Fruit fly (Drosophila melanogaster) whole organism, embryonic: ENCODE data around the gene eEF1alpha2.

ENCODE experiments used
- Adf1 ChIP-seq: fragments of 200-800 bp; sonication (Bioruptor generic); IDR thresholded peaks from 2 replicates; pipeline ENCODE4 v1.3.6; 2022; ENCODE audit warnings: missing biosample characterization, missing genetic modification characterization
- ERR ChIP-seq: fragments of 200-800 bp; sonication (Bioruptor generic); optimal IDR thresholded peaks from 2 replicates; lab custom pipeline; 2016; ENCODE audit warnings: missing biosample characterization, missing genetic modification characterization
- unc-4 ChIP-seq: fragments of 200-800 bp; sonication (Bioruptor generic); IDR thresholded peaks from 2 replicates; pipeline ENCODE4 v1.3.6; 2022; ENCODE audit warnings: missing biosample characterization, missing genetic modification characterization; ENCODE audit not compliant: partially characterized antibody

dm6 chr3R:31724580-31725320 lies 13.5 kb upstream of the eEF1alpha2 start:
- TF ChIP-seq unc-4 (GFP tag; lab: Robert Waterston, UW): 0 out of 2 replicates have a peak, but pooled peaks have one; percentile 16
- TF ChIP-seq Adf1: peak; percentile 98
- no peak for TF ChIP-seq ERR (GFP tag; lab: Kevin White, UChicago)
